Fruit fly (Drosophila melanogaster): ENCODE data around the gene CG14983.

Gene CG14983

dm6 chr3L:3940075-3940819 lies 8.9 kb downstream of the CG14983 start, which contains the start of gene CG12766:
TSS of gene CG12766 (minus strand) at chr3L:3940125.
- TF ChIP-seq CG11294 (GFP tag; IDR thresholded peaks at IDR 0.05), result 0 out of 2 replicates have a peak, but pooled peaks have one; percentile 8
- peak; percentile 70; the same call in 2 of the 3 replicates for TF ChIP-seq eg (GFP tag; IDR thresholded peaks at IDR 0.05)
- peak; percentile 33; the same call in 1 of the 2 replicates for TF ChIP-seq Gug (GFP tag; IDR thresholded peaks at IDR 0.05)
- peak; percentile 10 for TF ChIP-seq svp (GFP tag)
- TF ChIP-seq CG6854 (GFP tag; optimal IDR thresholded peaks at IDR 0.05), result no peak
- no peak for TF ChIP-seq Ets21C (GFP tag; optimal IDR thresholded peaks at IDR 0.05)
- TF ChIP-seq lz (GFP tag; optimal IDR thresholded peaks at IDR 0.05), result no peak
- TF ChIP-seq CG1621 (tag; optimal IDR thresholded peaks at IDR 0.05), result no peak
- TF ChIP-seq dac (GFP tag; optimal IDR thresholded peaks at IDR 0.05), result no peak
- TF ChIP-seq CG11902 (GFP tag; optimal IDR thresholded peaks at IDR 0.05), result no peak
- no peak for TF ChIP-seq ss (GFP tag; optimal IDR thresholded peaks at IDR 0.05)
- peak; percentile 52; the same call in 2 of the 3 replicates for TF ChIP-seq CG6163 (GFP tag; IDR thresholded peaks at IDR 0.05)
- TF ChIP-seq Eip78C (GFP tag), result peak; percentile 81
- no peak for TF ChIP-seq achi (GFP tag; optimal IDR thresholded peaks at IDR 0.05)
- no peak for TF ChIP-seq acj6 (GFP tag; optimal IDR thresholded peaks at IDR 0.05)
- no peak for TF ChIP-seq Blimp-1 (GFP tag; optimal IDR thresholded peaks at IDR 0.05)
- no peak for TF ChIP-seq Sox102F (GFP tag; optimal IDR thresholded peaks at IDR 0.05)
- TF ChIP-seq CG15336 (GFP tag; IDR thresholded peaks at IDR 0.05), result peak; percentile 36; the same call in 1 of the 2 replicates
- TF ChIP-seq Ets96B (tag; optimal IDR thresholded peaks at IDR 0.05), result peak; percentile 16
- peak; percentile 46 for TF ChIP-seq Hr4 (GFP tag; optimal IDR thresholded peaks at IDR 0.05)
- TF ChIP-seq CG6792 (GFP tag; optimal IDR thresholded peaks at IDR 0.05), result no peak
- TF ChIP-seq CG3919 (GFP tag; optimal IDR thresholded peaks at IDR 0.05), result peak; percentile 9

DNA sequence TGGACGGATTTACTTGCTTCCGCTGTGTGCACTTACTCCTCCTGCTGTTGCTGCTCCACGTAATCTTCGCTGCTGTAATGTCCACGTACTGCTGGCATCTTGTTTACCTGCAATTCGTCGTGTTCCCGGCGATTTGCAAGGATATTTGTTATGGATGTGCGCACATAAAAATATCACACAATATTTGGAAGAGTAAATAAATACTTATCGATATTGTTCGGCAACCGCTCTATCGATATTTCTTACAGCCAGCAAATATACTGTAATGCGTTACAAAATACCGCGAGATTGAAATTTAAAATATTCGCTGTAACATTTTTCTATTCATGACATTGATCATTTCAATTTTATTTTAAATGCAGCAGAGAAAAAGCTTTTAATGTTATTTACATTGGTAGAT lies 11.3 kb downstream of the CG14983 start, which contains the start of gene CG10866:
Gene CG10866, minus strand, starts transcription at position 187 of the 400 bp plus-strand sequence.
- TF ChIP-seq Eip78C (GFP tag) (peak; percentile 36), Sox102F (GFP tag; optimal IDR thresholded peaks at IDR 0.05) (no peak), Hr38 (GFP tag; optimal IDR thresholded peaks at IDR 0.05) (no peak), dac (GFP tag; optimal IDR thresholded peaks at IDR 0.05) (no peak), fkh (GFP tag; optimal IDR thresholded peaks at IDR 0.05) (peak; percentile 82), achi (GFP tag; optimal IDR thresholded peaks at IDR 0.05) (no peak), ss (GFP tag; optimal IDR thresholded peaks at IDR 0.05) (no peak), svp (GFP tag) (peak; percentile 34)

DNA sequence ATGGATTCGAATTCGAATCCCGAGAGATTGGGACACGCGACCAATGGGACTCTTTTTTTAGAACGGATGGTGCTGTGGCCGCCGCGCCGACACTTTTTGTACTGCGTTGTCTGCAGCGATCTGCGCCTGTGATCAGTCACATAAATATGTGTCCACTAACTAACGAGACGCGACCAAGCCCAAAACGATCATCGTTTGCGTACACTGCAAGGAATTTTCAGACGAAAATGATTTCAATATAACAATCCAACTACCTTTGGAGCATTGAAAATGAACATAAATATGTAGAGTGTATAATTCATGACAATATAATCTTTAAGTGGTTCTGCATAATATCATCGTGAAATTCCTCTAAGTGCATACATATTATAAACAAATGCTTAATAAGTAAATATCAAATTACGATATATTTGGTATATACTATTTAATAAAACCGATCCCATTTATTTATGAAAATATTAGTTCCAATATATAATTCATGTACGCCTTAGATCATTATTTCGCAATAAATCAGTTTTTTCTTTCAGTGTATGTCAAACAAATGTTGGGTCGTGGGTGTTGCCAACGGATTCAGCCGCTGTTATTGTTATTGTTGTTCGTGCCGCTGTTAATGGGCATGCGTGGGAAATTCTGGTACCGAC lies 13.4 kb downstream of the CG14983 start, which contains the start of gene Eip63F-1:
Gene Eip63F-1, minus strand, starts transcription at position 51 of the 641 bp plus-strand sequence.
- TF ChIP-seq CG34406 (GFP tag; optimal IDR thresholded peaks at IDR 0.05) (peak; percentile 1), Gug (GFP tag; IDR thresholded peaks at IDR 0.05) (peak; percentile 44; the same call in 1 of the 2 replicates), dsx (GFP tag; optimal IDR thresholded peaks at IDR 0.05; ENCODE audit: poor library complexity, severe bottlenecking) (no peak), CG8319 (GFP tag; optimal IDR thresholded peaks at IDR 0.05) (no peak), CG6808 (GFP tag; optimal IDR thresholded peaks at IDR 0.05) (no peak), eg (GFP tag; IDR thresholded peaks at IDR 0.05) (0 out of 3 replicates have a peak, but pooled peaks have one; percentile 34), OdsH (GFP tag; optimal IDR thresholded peaks at IDR 0.05) (peak; percentile 54), CG8632 (GFP tag; optimal IDR thresholded peaks at IDR 0.05) (no peak), Hr39 (GFP tag; optimal IDR thresholded peaks at IDR 0.05) (peak; percentile 15), CG3919 (GFP tag; optimal IDR thresholded peaks at IDR 0.05) (peak; percentile 37), cyc (GFP tag; optimal IDR thresholded peaks at IDR 0.05) (peak; percentile 4), Met (GFP tag; optimal IDR thresholded peaks at IDR 0.05) (peak; percentile 19), fd85E (GFP tag; optimal IDR thresholded peaks at IDR 0.05) (no peak), CG31627 (GFP tag; optimal IDR thresholded peaks at IDR 0.05) (peak; percentile 12), Hr38 (GFP tag; optimal IDR thresholded peaks at IDR 0.05) (no peak), Hr4 (GFP tag; optimal IDR thresholded peaks at IDR 0.05) (peak; percentile 66), achi (GFP tag; optimal IDR thresholded peaks at IDR 0.05) (peak; percentile 35), pdm3 (GFP tag; optimal IDR thresholded peaks at IDR 0.05) (peak; percentile 20), CG7368 (GFP tag; optimal IDR thresholded peaks at IDR 0.05) (no peak), CG15336 (GFP tag; IDR thresholded peaks at IDR 0.05) (peak; percentile 62), fd59A (GFP tag; optimal IDR thresholded peaks at IDR 0.05) (no peak), svp (GFP tag) (peak; percentile 62), Sox102F (GFP tag; optimal IDR thresholded peaks at IDR 0.05) (no peak), lz (GFP tag; optimal IDR thresholded peaks at IDR 0.05) (no peak), esn (GFP tag; optimal IDR thresholded peaks at IDR 0.05) (peak; percentile 27), CG32006 (GFP tag; optimal IDR thresholded peaks at IDR 0.05) (peak; percentile 69), CG4318 (GFP tag; optimal IDR thresholded peaks at IDR 0.05) (peak; percentile 12), CG8119 (GFP tag; IDR thresholded peaks at IDR 0.05) (peak; percentile 50), CG10631 (GFP tag; optimal IDR thresholded peaks at IDR 0.05) (no peak), Sox14 (GFP tag; optimal IDR thresholded peaks at IDR 0.05) (no peak), Eip78C (GFP tag) (peak; percentile 76)

Measured in whole organism, prepupa.